Worm (Caenorhabditis elegans): ENCODE data around the gene srh-178.

ce11 chrV:18462365-18462837 lies 17.7 kb downstream of the srh-178 start, which contains the start of gene ZK228.4:
- TF ChIP-seq lin-39 (tag; optimal IDR thresholded peaks at IDR 0.05) (no peak), snpc-4 (tag; optimal IDR thresholded peaks at IDR 0.05) (no peak), pqm-1 (tag; optimal IDR thresholded peaks at IDR 0.05) (peak; percentile 70), nhr-11 (tag; optimal IDR thresholded peaks at IDR 0.05) (no peak), nhr-237 (tag; optimal IDR thresholded peaks at IDR 0.05) (no peak), egl-43 (GFP tag; IDR thresholded peaks at IDR 0.05) (no peak)
